Fruit fly (Drosophila melanogaster) whole organism, wandering third instar larva: ENCODE results near the gene CG12541.

Experiments
- Abd-B ChIP-seq: fragments of >200 bp; optimal IDR thresholded peaks from 2 replicates; lab custom pipeline; 2017; ENCODE audit warnings: missing biosample characterization, missing genetic modification characterization
- CG32264 ChIP-seq: fragments of 200-800 bp; sonication (Bioruptor generic); optimal IDR thresholded peaks from 2 replicates; lab custom pipeline; 2016; ENCODE audit warnings: missing biosample characterization, missing genetic modification characterization
- CG9705 ChIP-seq: fragments of 200-800 bp; sonication (Bioruptor generic); optimal IDR thresholded peaks from 2 replicates; lab custom pipeline; 2018; ENCODE audit warnings: missing biosample characterization, mild to moderate bottlenecking, missing genetic modification characterization
- CrebA ChIP-seq: fragments of 200-800 bp; sonication (Bioruptor generic); optimal IDR thresholded peaks from 2 replicates; lab custom pipeline; 2016; ENCODE audit warnings: missing biosample characterization, mild to moderate bottlenecking, missing genetic modification characterization, borderline replicate concordance
- Dfd ChIP-seq: fragments of >200 bp; optimal IDR thresholded peaks from 2 replicates; lab custom pipeline; 2017; ENCODE audit warnings: missing biosample characterization, missing genetic modification characterization
- Dif ChIP-seq: fragments of 200-275, 200-300 bp; sonication (Bioruptor generic); optimal IDR thresholded peaks from 2 replicates; lab custom pipeline; 2018; ENCODE audit warnings: missing biosample characterization, missing genetic modification characterization; ENCODE audit not compliant: partially characterized antibody
- GATAd ChIP-seq: sonication (Bioruptor generic); optimal IDR thresholded peaks from 2 replicates; lab custom pipeline; 2016; ENCODE audit warnings: missing biosample characterization, missing genetic modification characterization
- HLH106 ChIP-seq: fragments of 200-800 bp; optimal IDR thresholded peaks from 3 replicates; lab custom pipeline; 2019; ENCODE audit warnings: missing biosample characterization, mild to moderate bottlenecking, missing genetic modification characterization, moderate library complexity
- Hnf4 ChIP-seq: fragments of 200-800 bp; sonication (Bioruptor generic); optimal IDR thresholded peaks from 2 replicates; lab custom pipeline; 2016; ENCODE audit warnings: missing biosample characterization, mild to moderate bottlenecking, missing genetic modification characterization
- Hr78 ChIP-seq: fragments of >200 bp; optimal IDR thresholded peaks from 2 replicates; lab custom pipeline; 2017; ENCODE audit warnings: missing biosample characterization, missing genetic modification characterization
- Hr83 ChIP-seq: fragments of 200-300 bp; sonication (Bioruptor generic); optimal IDR thresholded peaks from 2 replicates; lab custom pipeline; 2016; ENCODE audit warnings: missing biosample characterization, mild to moderate bottlenecking, missing genetic modification characterization, moderate library complexity; ENCODE audit not compliant: poor library complexity, severe bottlenecking
- Jra ChIP-seq: sonication (Bioruptor generic); optimal IDR thresholded peaks from 2 replicates; lab custom pipeline; 2016; ENCODE audit warnings: missing biosample characterization, missing genetic modification characterization
- Mio ChIP-seq: sonication (Bioruptor generic); optimal IDR thresholded peaks from 2 replicates; lab custom pipeline; 2016; ENCODE audit warnings: missing biosample characterization, missing genetic modification characterization
- Myc ChIP-seq: fragments of >200 bp; optimal IDR thresholded peaks from 2 replicates; lab custom pipeline; 2017
- N ChIP-seq: fragments of >200 bp; optimal IDR thresholded peaks from 2 replicates; lab custom pipeline; 2018; ENCODE audit warnings: missing biosample characterization, missing external identifiers, missing genetic modification characterization
- OdsH ChIP-seq: fragments of 200-800 bp; sonication (Bioruptor generic); optimal IDR thresholded peaks from 2 replicates; lab custom pipeline; 2016; ENCODE audit warnings: missing biosample characterization, mild to moderate bottlenecking, missing genetic modification characterization
- Rel ChIP-seq, 2 experiments: fragments of 200-800 bp; sonication (Bioruptor generic) in 1 of 2; optimal IDR thresholded peaks; 2 replicates in 1 of 2; 3 replicates in 1 of 2; lab custom pipeline; 2016 to 2019; ENCODE audit warnings: mild to moderate bottlenecking in 2 of 2, missing biosample characterization in 2 of 2, missing genetic modification characterization in 2 of 2, moderate library complexity in 1 of 2
- Sp1 ChIP-seq: fragments of 200-800 bp; sonication (Bioruptor generic); optimal IDR thresholded peaks from 3 replicates; lab custom pipeline; 2019; ENCODE audit warnings: missing biosample characterization, mild to moderate bottlenecking, missing genetic modification characterization, moderate library complexity
- Vsx2 ChIP-seq: fragments of 200-300, 225-300 bp; sonication (Bioruptor generic); optimal IDR thresholded peaks from 2 replicates; lab custom pipeline; 2018; ENCODE audit warnings: missing biosample characterization, missing genetic modification characterization; ENCODE audit not compliant: partially characterized antibody
- br ChIP-seq: fragments of 200-800 bp; sonication (Bioruptor generic); optimal IDR thresholded peaks from 2 replicates; lab custom pipeline; 2016; ENCODE audit warnings: missing biosample characterization, missing genetic modification characterization
- brk ChIP-seq: fragments of 200-800 bp; sonication (Bioruptor generic); optimal IDR thresholded peaks from 2 replicates; lab custom pipeline; 2016; ENCODE audit warnings: missing biosample characterization, mild to moderate bottlenecking, missing genetic modification characterization
- dl ChIP-seq, 2 experiments: fragments of 175-275, 200-275 bp in 1 of 2; fragments of 200-275 bp in 1 of 2; sonication (Bioruptor generic); optimal IDR thresholded peaks; lab custom pipeline; 2018; ENCODE audit warnings: mild to moderate bottlenecking in 2 of 2, missing biosample characterization in 2 of 2, missing genetic modification characterization in 2 of 2, moderate library complexity in 2 of 2; ENCODE audit not compliant: partially characterized antibody in 2 of 2, insufficient read depth in 1 of 2
- dmrt93B ChIP-seq: fragments of 200-800 bp; sonication (Bioruptor generic); optimal IDR thresholded peaks from 2 replicates; lab custom pipeline; 2018; ENCODE audit warnings: missing biosample characterization, mild to moderate bottlenecking, missing genetic modification characterization
- dsf ChIP-seq: sonication (Bioruptor generic); optimal IDR thresholded peaks from 2 replicates; lab custom pipeline; 2016; ENCODE audit warnings: missing biosample characterization, missing genetic modification characterization, borderline replicate concordance
- ey ChIP-seq: fragments of 200-800 bp; sonication (Bioruptor generic); optimal IDR thresholded peaks from 2 replicates; lab custom pipeline; 2016; ENCODE audit warnings: missing biosample characterization, missing genetic modification characterization
- foxo ChIP-seq, 2 experiments: fragments of 200-800 bp; sonication (Bioruptor generic); optimal IDR thresholded peaks; 2 replicates in 1 of 2; 3 replicates in 1 of 2; lab custom pipeline; 2016 to 2017; ENCODE audit warnings: missing biosample characterization in 2 of 2, missing genetic modification characterization in 2 of 2
- fru ChIP-seq: fragments of 200-800 bp; sonication (Bioruptor generic); optimal IDR thresholded peaks from 3 replicates; lab custom pipeline; 2016; ENCODE audit warnings: missing biosample characterization, mild to moderate bottlenecking, missing genetic modification characterization
- h ChIP-seq: fragments of 200-800 bp; sonication (Bioruptor generic); optimal IDR thresholded peaks from 3 replicates; lab custom pipeline; 2016; ENCODE audit warnings: missing biosample characterization, mild to moderate bottlenecking, missing genetic modification characterization
- jim ChIP-seq: fragments of 175-275, 200-325 bp; sonication (Bioruptor generic); optimal IDR thresholded peaks from 2 replicates; lab custom pipeline; 2016; ENCODE audit warnings: missing biosample characterization, mild to moderate bottlenecking, missing genetic modification characterization
- lola ChIP-seq: fragments of >200 bp; optimal IDR thresholded peaks from 2 replicates; lab custom pipeline; 2017; ENCODE audit warnings: missing biosample characterization, missing genetic modification characterization
- pan ChIP-seq: fragments of >200 bp; optimal IDR thresholded peaks from 2 replicates; lab custom pipeline; 2017
- psq ChIP-seq: fragments of 200-800 bp; sonication (Bioruptor generic); optimal IDR thresholded peaks from 3 replicates; lab custom pipeline; 2017; ENCODE audit warnings: missing biosample characterization, mild to moderate bottlenecking, missing genetic modification characterization, moderate library complexity
- rgr ChIP-seq: fragments of 200-800 bp; sonication (Bioruptor generic); optimal IDR thresholded peaks from 3 replicates; lab custom pipeline; 2016; ENCODE audit warnings: missing biosample characterization, mild to moderate bottlenecking, missing genetic modification characterization
- sage ChIP-seq: fragments of 200-800 bp; sonication (Bioruptor generic); optimal IDR thresholded peaks from 2 replicates; lab custom pipeline; 2016; ENCODE audit warnings: missing biosample characterization, mild to moderate bottlenecking, missing genetic modification characterization
- sv ChIP-seq: fragments of 200-800 bp; sonication (Bioruptor generic); optimal IDR thresholded peaks from 3 replicates; lab custom pipeline; 2016; ENCODE audit warnings: missing biosample characterization, missing genetic modification characterization
- tai ChIP-seq: sonication (Bioruptor generic); optimal IDR thresholded peaks from 2 replicates; lab custom pipeline; 2016; ENCODE audit warnings: missing biosample characterization, missing genetic modification characterization
- usp ChIP-seq: fragments of >200 bp; optimal IDR thresholded peaks from 2 replicates; lab custom pipeline; 2017; ENCODE audit warnings: missing biosample characterization, missing genetic modification characterization
- woc ChIP-seq: sonication (Bioruptor generic); optimal IDR thresholded peaks from 2 replicates; lab custom pipeline; 2016; ENCODE audit warnings: missing biosample characterization, mild to moderate bottlenecking, missing genetic modification characterization

The CG12541 gene

dm6 chrX:6983500-6984320, 82.1 kb downstream of the CG12541 start:
- TF ChIP-seq HLH106 (tag; lab: Kevin White, UChicago) (peak; percentile 47), Mio (GFP tag; lab: Kevin White, UChicago) (no peak), N (no peak), Sp1 (peak; percentile 73), Jra (GFP tag; lab: Kevin White, UChicago) (no peak), Hr83 (GFP tag; lab: Kevin White, UChicago) (no peak), woc (GFP tag; lab: Kevin White, UChicago) (peak; percentile 18), OdsH (peak; percentile 52), sage (GFP tag; lab: Kevin White, UChicago) (no peak), Rel (GFP tag; optimal IDR thresholded peaks at IDR 0.05; lab: Kevin White, UChicago) (no peak), Rel (tag; optimal IDR thresholded peaks at IDR 0.05; lab: Kevin White, UChicago) (no peak), lola (no peak), GATAd (GFP tag; lab: Kevin White, UChicago) (no peak), CG9705 (GFP tag; lab: Kevin White, UChicago) (no peak), Hnf4 (GFP tag; lab: Kevin White, UChicago) (peak; percentile 11), CG32264 (GFP tag; lab: Kevin White, UChicago) (no peak), tai (no peak), rgr (GFP tag; lab: Kevin White, UChicago) (peak; percentile 49), fru (GFP tag; lab: Kevin White, UChicago) (peak; percentile 57), dl (GFP tag; optimal IDR thresholded peaks at IDR 0.05; lab: Kevin White, UChicago; ENCODE audit: insufficient read depth in 1 of 2, partially characterized antibody in 2 of 2) (peak in 1 of 2 experiments; percentile 60), CrebA (no peak), jim (GFP tag; lab: Kevin White, UChicago) (no peak), Abd-B (no peak), Dfd (GFP tag; lab: Kevin White, UChicago) (no peak), psq (GFP tag; lab: Kevin White, UChicago) (peak; percentile 92), pan (no peak), sv (GFP tag; lab: Kevin White, UChicago) (no peak), brk (peak; percentile 47), Hr78 (no peak), foxo (GFP tag; optimal IDR thresholded peaks at IDR 0.05; lab: Kevin White, UChicago) (peak in 1 of 2 experiments; percentile 78), usp (GFP tag; lab: Kevin White, UChicago) (no peak), Vsx2 (peak; percentile 30), dsf (GFP tag; lab: Kevin White, UChicago) (no peak), h (GFP tag; lab: Kevin White, UChicago) (peak; percentile 19), Dif (peak; percentile 34), br (no peak), ey (GFP tag; lab: Kevin White, UChicago) (peak; percentile 25), Myc (no peak), dmrt93B (GFP tag; lab: Kevin White, UChicago) (peak; percentile 34)

dm6 chrX:6982705-6983384, 83.0 kb downstream of the CG12541 start:
- TF ChIP-seq ey (GFP tag; lab: Kevin White, UChicago) (no peak), woc (GFP tag; lab: Kevin White, UChicago) (no peak), h (GFP tag; lab: Kevin White, UChicago) (no peak), CG32264 (GFP tag; lab: Kevin White, UChicago) (no peak), usp (GFP tag; lab: Kevin White, UChicago) (no peak), Rel (GFP tag; optimal IDR thresholded peaks at IDR 0.05; lab: Kevin White, UChicago) (no peak), Rel (tag; optimal IDR thresholded peaks at IDR 0.05; lab: Kevin White, UChicago) (peak; percentile 11), dl (GFP tag; optimal IDR thresholded peaks at IDR 0.05; lab: Kevin White, UChicago; ENCODE audit: insufficient read depth in 1 of 2, partially characterized antibody in 2 of 2) (no peak), pan (no peak), GATAd (GFP tag; lab: Kevin White, UChicago) (no peak)
